Worm (Caenorhabditis elegans) whole organism, L1 larva: ENCODE measurements around the gene K02E7.1.
A peak's percentile ranks its signal among the peaks of the same experiment; 100 is the strongest.

Source experiments
- C04F5.9 ChIP-seq: sonication (generic microtip); optimal IDR thresholded peaks from 2 replicates; lab custom pipeline; 2016; ENCODE audit warnings: missing genetic modification characterization, missing compliant biosample characterization
- C16A3.4 ChIP-seq: fragments of 150-350 bp; optimal IDR thresholded peaks from 2 replicates; lab custom pipeline; 2014; ENCODE audit warnings: missing biosample characterization, missing genetic modification characterization
- C34B4.2 ChIP-seq: sonication (generic microtip); optimal IDR thresholded peaks from 2 replicates; lab custom pipeline; 2017; ENCODE audit warnings: mild to moderate bottlenecking, missing genetic modification characterization, missing compliant biosample characterization
- Y116A8C.19 ChIP-seq: sonication (generic microtip); optimal IDR thresholded peaks from 2 replicates; lab custom pipeline; 2016; ENCODE audit warnings: missing compliant biosample characterization, missing genetic modification characterization, borderline replicate concordance
- aly-2 ChIP-seq: fragments of 150-350 bp; optimal IDR thresholded peaks from 2 replicates; lab custom pipeline; 2014; ENCODE audit warnings: missing biosample characterization, missing genetic modification characterization
- blmp-1 ChIP-seq: fragments of 150-350 bp; optimal IDR thresholded peaks from 2 replicates; lab custom pipeline; 2014; ENCODE audit warnings: missing biosample characterization, missing genetic modification characterization
- ceh-63 ChIP-seq: fragments of 200-800 bp; sonication (Bioruptor generic); optimal IDR thresholded peaks from 2 replicates; lab custom pipeline; 2018; ENCODE audit warnings: mild to moderate bottlenecking, missing genetic modification characterization, missing compliant biosample characterization
- ceh-8 ChIP-seq: fragments of 200-800 bp; sonication (Bioruptor generic); optimal IDR thresholded peaks from 2 replicates; lab custom pipeline; 2018; ENCODE audit warnings: mild to moderate bottlenecking, missing genetic modification characterization, moderate library complexity, missing compliant biosample characterization
- ceh-88 ChIP-seq: fragments of 200-800 bp; sonication (Bioruptor generic); IDR thresholded peaks from 2 replicates; pipeline ENCODE4 v1.3.6; 2022; ENCODE audit warnings: missing genetic modification characterization, missing compliant biosample characterization
- ces-1 ChIP-seq: fragments of 150-350 bp; optimal IDR thresholded peaks from 2 replicates; lab custom pipeline; 2014; ENCODE audit warnings: missing biosample characterization, missing genetic modification reagents, missing genetic modification characterization
- dpl-1 ChIP-seq, 3 experiments: fragments of 150-350 bp in 2 of 3; sonication (generic microtip) in 1 of 3; optimal IDR thresholded peaks; 2 replicates each; lab custom pipeline; 2014 to 2017; ENCODE audit warnings: missing biosample characterization in 3 of 3, missing genetic modification characterization in 3 of 3, missing genetic modification reagents in 3 of 3
- dsc-1 ChIP-seq: sonication (generic microtip); optimal IDR thresholded peaks from 2 replicates; lab custom pipeline; 2016; ENCODE audit warnings: mild to moderate bottlenecking, missing genetic modification characterization, missing compliant biosample characterization
- elt-2 ChIP-seq: sonication (generic microtip); optimal IDR thresholded peaks from 2 replicates; lab custom pipeline; 2016; ENCODE audit warnings: missing genetic modification characterization, mild to moderate bottlenecking, inconsistent platforms, missing compliant biosample characterization, missing genetic modification reagents
- elt-3 ChIP-seq, 6 experiments: fragments of 150-350 bp in 1 of 6; sonication (generic microtip); optimal IDR thresholded peaks; 2 replicates each; lab custom pipeline; 2017 to 2018; ENCODE audit warnings: missing biosample characterization in 6 of 6, missing genetic modification characterization in 6 of 6, inconsistent platforms in 1 of 6
- ets-5 ChIP-seq: fragments of 200-800 bp; sonication (Bioruptor generic); IDR thresholded peaks from 2 replicates; pipeline ENCODE4 v1.3.6; 2022; ENCODE audit warnings: missing genetic modification characterization, missing compliant biosample characterization
- fkh-8 ChIP-seq: sonication (generic microtip); optimal IDR thresholded peaks from 2 replicates; lab custom pipeline; 2016; ENCODE audit warnings: mild to moderate bottlenecking, missing genetic modification characterization, missing compliant biosample characterization
- fos-1 ChIP-seq: fragments of 150-350 bp; optimal IDR thresholded peaks from 2 replicates; lab custom pipeline; 2014; ENCODE audit warnings: missing biosample characterization, missing genetic modification characterization
- grh-1 ChIP-seq: fragments of 200-800 bp; sonication (Bioruptor generic); IDR thresholded peaks from 2 replicates; pipeline ENCODE4 v1.3.6; 2022; ENCODE audit warnings: missing genetic modification reagents, missing genetic modification characterization, missing compliant biosample characterization
- hlh-17 ChIP-seq: fragments of 200-800 bp; sonication (Bioruptor generic); optimal IDR thresholded peaks from 2 replicates; lab custom pipeline; 2018; ENCODE audit warnings: missing genetic modification characterization, mild to moderate bottlenecking, missing compliant biosample characterization, moderate library complexity, borderline replicate concordance
- irx-1 ChIP-seq: sonication (generic microtip); optimal IDR thresholded peaks from 2 replicates; lab custom pipeline; 2016; ENCODE audit warnings: missing genetic modification characterization, missing compliant biosample characterization
- lin-14 ChIP-seq: fragments of 200-800 bp; sonication (Bioruptor generic); optimal IDR thresholded peaks from 2 replicates; lab custom pipeline; 2018; ENCODE audit warnings: mild to moderate bottlenecking, missing genetic modification characterization, moderate library complexity, missing compliant biosample characterization
- lin-15B ChIP-seq: fragments of 150-350 bp; sonication (generic microtip); optimal IDR thresholded peaks from 3 replicates; lab custom pipeline; 2014; ENCODE audit warnings: missing biosample characterization, missing genetic modification characterization
- lin-35 ChIP-seq, 2 experiments: fragments of 150-350 bp; optimal IDR thresholded peaks; 2 replicates each; lab custom pipeline; 2014; ENCODE audit warnings: missing biosample characterization in 2 of 2, missing genetic modification characterization in 2 of 2, missing genetic modification reagents in 2 of 2
- lin-39 ChIP-seq: fragments of 150-350 bp; optimal IDR thresholded peaks from 2 replicates; lab custom pipeline; 2014; ENCODE audit warnings: missing biosample characterization, missing genetic modification reagents, missing genetic modification characterization
- lsy-2 ChIP-seq, 2 experiments: fragments of 150-350 bp; optimal IDR thresholded peaks; 2 replicates each; lab custom pipeline; 2014; ENCODE audit warnings: missing biosample characterization in 2 of 2, missing genetic modification characterization in 2 of 2
- mab-9 ChIP-seq: fragments of 200-800 bp; sonication (Bioruptor generic); IDR thresholded peaks from 2 replicates; pipeline ENCODE4 v1.3.6; 2022; ENCODE audit warnings: missing genetic modification reagents, missing genetic modification characterization, missing compliant biosample characterization
- mdl-1 ChIP-seq, 2 experiments: fragments of 150-350 bp; optimal IDR thresholded peaks; 2 replicates each; lab custom pipeline; 2014 to 2017; ENCODE audit warnings: missing biosample characterization in 2 of 2, missing genetic modification characterization in 2 of 2, inconsistent platforms in 1 of 2
- mep-1 ChIP-seq: fragments of 150-350 bp; optimal IDR thresholded peaks from 2 replicates; lab custom pipeline; 2014; ENCODE audit warnings: missing biosample characterization, missing genetic modification characterization
- nhr-20 ChIP-seq: sonication (generic microtip); optimal IDR thresholded peaks from 2 replicates; lab custom pipeline; 2016; ENCODE audit warnings: mild to moderate bottlenecking, missing genetic modification characterization, missing compliant biosample characterization
- nhr-237 ChIP-seq: fragments of 150-350 bp; optimal IDR thresholded peaks from 2 replicates; lab custom pipeline; 2014; ENCODE audit warnings: missing biosample characterization, missing genetic modification characterization
- nhr-76 ChIP-seq: sonication (generic microtip); optimal IDR thresholded peaks from 2 replicates; lab custom pipeline; 2017; ENCODE audit warnings: missing biosample characterization, missing genetic modification characterization
- nhr-84 ChIP-seq: sonication (generic microtip); optimal IDR thresholded peaks from 2 replicates; lab custom pipeline; 2017; ENCODE audit warnings: missing biosample characterization, missing genetic modification characterization
- nhr-85 ChIP-seq: sonication (generic microtip); peaks from one replicate; lab custom pipeline; 2016; ENCODE audit warnings: missing genetic modification characterization, inconsistent platforms, missing compliant biosample characterization
- pax-3 ChIP-seq: fragments of 200-800 bp; sonication (Bioruptor generic); optimal IDR thresholded peaks from 2 replicates; lab custom pipeline; 2018; ENCODE audit warnings: mild to moderate bottlenecking, missing genetic modification characterization, moderate library complexity, missing compliant biosample characterization
- skn-1 ChIP-seq: fragments of 150-350 bp; optimal IDR thresholded peaks from 2 replicates; lab custom pipeline; 2014; ENCODE audit warnings: missing biosample characterization, missing genetic modification characterization
- snpc-4 ChIP-seq: fragments of 150-350 bp; optimal IDR thresholded peaks from 2 replicates; lab custom pipeline; 2014; ENCODE audit warnings: missing biosample characterization, missing genetic modification characterization
- snu-23 ChIP-seq: sonication (generic microtip); optimal IDR thresholded peaks from 2 replicates; lab custom pipeline; 2016; ENCODE audit warnings: missing genetic modification characterization, missing compliant biosample characterization
- sptf-1 ChIP-seq: fragments of 150-350 bp; optimal IDR thresholded peaks from 2 replicates; lab custom pipeline; 2014; ENCODE audit warnings: missing biosample characterization, missing genetic modification characterization
- sup-37 ChIP-seq: fragments of 200-800 bp; sonication (Bioruptor generic); optimal IDR thresholded peaks from 2 replicates; lab custom pipeline; 2018; ENCODE audit warnings: mild to moderate bottlenecking, missing genetic modification characterization, missing compliant biosample characterization
- tbx-2 ChIP-seq: sonication (generic microtip); optimal IDR thresholded peaks from 2 replicates; lab custom pipeline; 2016; ENCODE audit warnings: missing genetic modification characterization, missing compliant biosample characterization
- tlp-1 ChIP-seq: fragments of 150-350 bp; optimal IDR thresholded peaks from 2 replicates; lab custom pipeline; 2014; ENCODE audit warnings: missing biosample characterization, missing genetic modification characterization
- unc-130 ChIP-seq: fragments of 150-350 bp; optimal IDR thresholded peaks from 2 replicates; lab custom pipeline; 2017; ENCODE audit warnings: missing biosample characterization, missing genetic modification characterization, inconsistent platforms
- unc-62 ChIP-seq: fragments of 150-350 bp; optimal IDR thresholded peaks from 2 replicates; lab custom pipeline; 2014; ENCODE audit warnings: missing biosample characterization, missing genetic modification reagents, missing genetic modification characterization
- unc-86 ChIP-seq: sonication (generic microtip); optimal IDR thresholded peaks from 2 replicates; lab custom pipeline; 2016; ENCODE audit warnings: missing genetic modification characterization, missing compliant biosample characterization
- unc-98 ChIP-seq: fragments of 200-800 bp; sonication (Bioruptor generic); IDR thresholded peaks from 2 replicates; pipeline ENCODE4 v1.3.6; 2022; ENCODE audit warnings: missing genetic modification characterization, missing compliant biosample characterization
- vab-15 ChIP-seq: sonication (generic microtip); optimal IDR thresholded peaks from 2 replicates; lab custom pipeline; 2017; ENCODE audit warnings: missing genotype, mild to moderate bottlenecking, missing genetic modification characterization, missing compliant biosample characterization
- zip-4 ChIP-seq: fragments of 200-800 bp; sonication (Bioruptor generic); optimal IDR thresholded peaks from 2 replicates; lab custom pipeline; 2018; ENCODE audit warnings: mild to moderate bottlenecking, missing genetic modification characterization, moderate library complexity, missing compliant biosample characterization

The K02E7.1 gene

DNA sequence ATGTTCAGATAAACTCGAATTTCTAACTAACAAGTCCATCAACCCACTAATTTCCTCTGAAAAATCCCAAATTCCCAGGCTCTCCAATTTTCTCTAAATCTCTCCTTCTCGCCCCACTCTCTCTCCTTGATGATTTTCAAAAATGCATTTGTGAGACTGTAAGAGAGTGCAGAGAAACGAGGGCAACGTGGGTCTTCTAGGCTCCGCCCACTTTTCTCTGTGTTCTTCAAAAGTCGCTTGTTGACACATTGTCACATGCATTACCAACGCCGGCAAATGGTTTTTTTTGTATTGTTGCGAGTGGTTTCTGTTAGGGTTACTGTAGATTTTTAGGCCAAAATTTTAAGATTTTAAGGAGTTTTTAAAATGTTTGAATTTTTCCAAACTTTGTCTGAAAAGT, 3.5 kb downstream of the K02E7.1 start (continued):
- TF ChIP-seq fos-1 (tag; lab: Kevin White, UChicago) (no peak), aly-2 (tag; lab: Kevin White, UChicago) (no peak), sptf-1 (tag; lab: Kevin White, UChicago) (no peak), Y116A8C.19 (tag; lab: Kevin White, UChicago) (no peak), nhr-237 (tag; lab: Kevin White, UChicago) (no peak), lin-14 (GFP tag; lab: Kevin White, UChicago) (peak; percentile 50), nhr-84 (no peak), lin-35 (GFP tag; optimal IDR thresholded peaks at IDR 0.05; lab: Kevin White, UChicago) (peak in 1 of 2 experiments; percentile 42), mep-1 (no peak), lsy-2 (tag; optimal IDR thresholded peaks at IDR 0.05; lab: Kevin White, UChicago) (peak in 1 of 2 experiments; percentile 15), dsc-1 (tag; lab: Kevin White, UChicago) (no peak), unc-98 (GFP tag; lab: Robert Waterston, UW) (no peak), ceh-8 (no peak), mdl-1 (tag; optimal IDR thresholded peaks at IDR 0.05; lab: Kevin White, UChicago) (peak in 1 of 2 experiments; percentile 64), C04F5.9 (tag; lab: Kevin White, UChicago) (no peak), snpc-4 (tag; lab: Kevin White, UChicago) (no peak), unc-86 (tag; lab: Kevin White, UChicago) (no peak), ceh-88 (GFP tag; lab: Robert Waterston, UW) (no peak), tbx-2 (no peak), nhr-76 (no peak), zip-4 (GFP tag; lab: Kevin White, UChicago) (no peak), nhr-85 (peak; percentile 76), ceh-63 (GFP tag; lab: Kevin White, UChicago) (no peak), unc-130 (tag; lab: Kevin White, UChicago) (no peak), ets-5 (GFP tag; lab: Robert Waterston, UW) (no peak), ces-1 (GFP tag; lab: Kevin White, UChicago) (no peak), sup-37 (GFP tag; lab: Kevin White, UChicago) (no peak), elt-3 (tag; optimal IDR thresholded peaks at IDR 0.05; lab: Kevin White, UChicago) (no peak), fkh-8 (tag; lab: Kevin White, UChicago) (no peak), lin-15B (tag; lab: Kevin White, UChicago) (no peak), C16A3.4 (tag; lab: Kevin White, UChicago) (no peak)
- TF ChIP-seq, all 84 proteins: peak for 9

DNA sequence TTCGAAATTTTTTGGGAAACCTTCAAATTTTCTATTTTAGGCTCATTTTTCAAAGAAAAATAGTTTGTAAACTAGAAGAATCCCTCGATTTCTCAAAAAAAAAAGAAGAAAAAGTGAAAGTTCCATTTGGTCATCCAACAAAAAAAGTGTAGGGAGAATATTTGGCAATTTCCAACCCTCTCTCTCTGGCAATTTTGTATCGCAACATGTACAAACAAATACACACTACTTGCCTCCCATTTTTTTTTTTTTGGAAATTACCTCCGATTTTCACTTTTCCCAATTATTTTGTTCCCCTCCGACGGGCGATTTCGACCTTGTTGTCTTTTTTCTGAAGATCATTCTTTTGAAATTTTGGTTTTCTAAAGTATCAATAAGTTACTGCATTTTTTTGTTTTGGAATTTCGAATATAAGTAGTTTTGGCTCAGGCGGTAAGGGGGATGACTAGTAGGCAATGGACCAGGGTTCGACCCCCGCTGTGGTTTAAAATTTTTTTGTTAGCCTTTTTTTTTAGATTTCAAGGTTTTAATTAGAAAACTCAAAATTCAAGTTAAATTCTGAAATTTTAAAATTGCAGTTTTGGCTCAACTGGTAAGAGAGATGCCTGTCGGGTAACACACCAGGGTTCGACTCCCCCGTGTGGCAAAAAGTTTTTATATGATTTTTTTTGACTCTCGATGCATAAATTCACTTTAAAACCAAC, 5.7 kb downstream of the K02E7.1 start:
- TF ChIP-seq grh-1 (GFP tag; lab: Robert Waterston, UW) (0 out of 2 replicates have a peak, but pooled peaks have one; percentile 35), nhr-85 (peak; percentile 81), lin-14 (GFP tag; lab: Kevin White, UChicago) (peak; percentile 61), lin-39 (tag; lab: Kevin White, UChicago) (no peak), blmp-1 (tag; lab: Kevin White, UChicago) (peak; percentile 65), nhr-20 (tag; lab: Kevin White, UChicago) (peak; percentile 17), lsy-2 (tag; optimal IDR thresholded peaks at IDR 0.05; lab: Kevin White, UChicago) (peak; percentile 17 to 18), dpl-1 (GFP tag; optimal IDR thresholded peaks at IDR 0.05; lab: Kevin White, UChicago) (no peak)
- TF ChIP-seq, all 84 proteins: peak for 6

ce11 chrII:1090743-1091142, 7.8 kb downstream of the K02E7.1 start:
- TF ChIP-seq pax-3 (tag; lab: Kevin White, UChicago): no peak
- TF ChIP-seq nhr-20 (tag; lab: Kevin White, UChicago): peak; percentile 23
- TF ChIP-seq lsy-2 (tag; optimal IDR thresholded peaks at IDR 0.05; lab: Kevin White, UChicago): peak in 1 of 2 experiments; percentile 4
- peak; percentile 26 for TF ChIP-seq skn-1 (tag; lab: Kevin White, UChicago)
- no peak for TF ChIP-seq C34B4.2
- TF ChIP-seq lin-14 (GFP tag; lab: Kevin White, UChicago): peak; percentile 70
- no peak for TF ChIP-seq unc-62 (GFP tag; lab: Kevin White, UChicago)
- TF ChIP-seq vab-15: peak; percentile 53
- peak; percentile 68 for TF ChIP-seq blmp-1 (tag; lab: Kevin White, UChicago)
- peak in 2 of 6 experiments; percentile 8 to 16 for TF ChIP-seq elt-3 (tag; optimal IDR thresholded peaks at IDR 0.05; lab: Kevin White, UChicago)
- TF ChIP-seq snpc-4 (tag; lab: Kevin White, UChicago): peak; percentile 48
- TF ChIP-seq elt-2 (tag; lab: Kevin White, UChicago): no peak
- peak; percentile 88 for TF ChIP-seq nhr-85
- no peak for TF ChIP-seq nhr-76
- no peak for TF ChIP-seq irx-1
- TF ChIP-seq hlh-17 (GFP tag; lab: Kevin White, UChicago): no peak
- TF ChIP-seq mab-9 (GFP tag; lab: Robert Waterston, UW): no peak
- TF ChIP-seq sptf-1 (tag; lab: Kevin White, UChicago): no peak
- TF ChIP-seq fkh-8 (tag; lab: Kevin White, UChicago): no peak
- TF ChIP-seq ces-1 (GFP tag; lab: Kevin White, UChicago): no peak
- no peak for TF ChIP-seq tlp-1 (tag; lab: Kevin White, UChicago)
- peak; percentile 37 for TF ChIP-seq snu-23
